Worm (Caenorhabditis elegans) whole organism, L1 larva: ENCODE results near the gene gst-20.

Experiments used
- alr-1 ChIP-seq: fragments of 200-800 bp; sonication (Bioruptor generic); optimal IDR thresholded peaks from 2 replicates; lab custom pipeline; 2018; ENCODE audit warnings: borderline replicate concordance, mild to moderate bottlenecking, missing genetic modification characterization, missing compliant biosample characterization
- elt-3 ChIP-seq, 6 experiments: fragments of 150-350 bp in 1 of 6; sonication (generic microtip); optimal IDR thresholded peaks; 2 replicates each; lab custom pipeline; 2017 to 2018; ENCODE audit warnings: missing biosample characterization in 6 of 6, missing genetic modification characterization in 6 of 6, inconsistent platforms in 1 of 6
- hlh-4 ChIP-seq: sonication (generic microtip); optimal IDR thresholded peaks from 2 replicates; lab custom pipeline; 2016; ENCODE audit warnings: mild to moderate bottlenecking, missing genetic modification characterization, missing compliant biosample characterization
- lin-39 ChIP-seq: fragments of 150-350 bp; optimal IDR thresholded peaks from 2 replicates; lab custom pipeline; 2014; ENCODE audit warnings: missing biosample characterization, missing genetic modification reagents, missing genetic modification characterization
- nhr-20 ChIP-seq: sonication (generic microtip); optimal IDR thresholded peaks from 2 replicates; lab custom pipeline; 2016; ENCODE audit warnings: mild to moderate bottlenecking, missing genetic modification characterization, missing compliant biosample characterization
- nhr-84 ChIP-seq: sonication (generic microtip); optimal IDR thresholded peaks from 2 replicates; lab custom pipeline; 2017; ENCODE audit warnings: missing biosample characterization, missing genetic modification characterization
- nhr-90 ChIP-seq: sonication (generic microtip); optimal IDR thresholded peaks from 2 replicates; lab custom pipeline; 2016; ENCODE audit warnings: mild to moderate bottlenecking, missing genetic modification characterization, missing compliant biosample characterization; ENCODE audit not compliant: poor library complexity
- pqm-1 ChIP-seq: sonication (generic microtip); optimal IDR thresholded peaks from 3 replicates; lab custom pipeline; 2017; ENCODE audit warnings: missing biosample characterization, missing genetic modification characterization
- snpc-4 ChIP-seq: fragments of 150-350 bp; optimal IDR thresholded peaks from 2 replicates; lab custom pipeline; 2014; ENCODE audit warnings: missing biosample characterization, missing genetic modification characterization
- tlp-1 ChIP-seq: fragments of 150-350 bp; optimal IDR thresholded peaks from 2 replicates; lab custom pipeline; 2014; ENCODE audit warnings: missing biosample characterization, missing genetic modification characterization
- ztf-11 ChIP-seq, 2 experiments: sonication (generic microtip); optimal IDR thresholded peaks; 2 replicates each; lab custom pipeline; 2016 to 2017; ENCODE audit warnings: missing genetic modification characterization in 2 of 2, missing biosample characterization in 1 of 2, missing compliant biosample characterization in 1 of 2

ce11 chrII:13637464-13637863 is 27.8 kb upstream of the gst-20 start:
- TF ChIP-seq hlh-4 (tag; lab: Kevin White, UChicago) (no peak), nhr-20 (no peak), ztf-11 (tag; optimal IDR thresholded peaks at IDR 0.05; lab: Kevin White, UChicago) (no peak), snpc-4 (tag; lab: Kevin White, UChicago) (no peak), alr-1 (no peak), elt-3 (tag; optimal IDR thresholded peaks at IDR 0.05; lab: Kevin White, UChicago) (no peak), pqm-1 (tag; lab: Kevin White, UChicago) (no peak), tlp-1 (no peak), lin-39 (tag; lab: Kevin White, UChicago) (no peak), nhr-90 (no peak), nhr-84 (tag; lab: Kevin White, UChicago) (no peak)
